Worm (Caenorhabditis elegans): Measurements from ENCODE around the gene T02G5.3.

The T02G5.3 gene

DNA sequence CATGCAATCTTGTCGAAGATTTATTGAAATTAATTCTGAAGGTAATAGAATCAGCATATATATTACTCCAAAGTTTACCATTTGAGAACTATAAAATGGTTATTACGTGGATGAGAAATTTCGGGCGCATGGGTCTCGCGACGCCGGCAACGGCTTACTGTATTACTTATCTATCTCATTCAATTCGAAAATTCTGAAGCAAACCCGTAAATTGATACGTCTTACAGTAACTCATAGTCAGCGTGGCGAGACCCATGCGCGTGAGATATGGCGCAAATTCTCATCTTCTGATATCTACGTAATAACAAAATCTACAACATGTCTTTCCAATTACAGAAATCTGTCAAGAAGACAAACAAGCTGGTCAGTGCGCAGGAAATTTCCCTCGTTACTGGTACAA is 26.3 kb downstream of the T02G5.3 start:
- TF ChIP-seq R02D3.7 (tag; optimal IDR thresholded peaks at IDR 0.05), result no peak
- TF ChIP-seq unc-55 (GFP tag; optimal IDR thresholded peaks at IDR 0.05), result no peak
- TF ChIP-seq elt-1 (tag; optimal IDR thresholded peaks at IDR 0.05), result no peak
- no peak for TF ChIP-seq unc-39 (tag; optimal IDR thresholded peaks at IDR 0.05)
- no peak for TF ChIP-seq sma-9 (GFP tag; optimal IDR thresholded peaks at IDR 0.05)
- no peak for TF ChIP-seq sma-9 (tag; optimal IDR thresholded peaks at IDR 0.05)
- no peak for TF ChIP-seq nhr-6 (tag; optimal IDR thresholded peaks at IDR 0.05)
- no peak for TF ChIP-seq ztf-4 (tag; optimal IDR thresholded peaks at IDR 0.05)
- TF ChIP-seq dmd-4 (tag; optimal IDR thresholded peaks at IDR 0.05), result no peak
- TF ChIP-seq elt-3 (tag; optimal IDR thresholded peaks at IDR 0.05), result no peak
- no peak for TF ChIP-seq nhr-25 (tag; optimal IDR thresholded peaks at IDR 0.05)
- no peak for TF ChIP-seq ceh-16 (tag; optimal IDR thresholded peaks at IDR 0.05)
- TF ChIP-seq mbf-1 (tag; optimal IDR thresholded peaks at IDR 0.05), result no peak
- no peak for TF ChIP-seq nhr-21 (tag; optimal IDR thresholded peaks at IDR 0.05)
- TF ChIP-seq nhr-129 (tag; optimal IDR thresholded peaks at IDR 0.05), result no peak
- no peak for TF ChIP-seq sem-4 (tag; optimal IDR thresholded peaks at IDR 0.05)
- no peak for TF ChIP-seq nhr-77 (tag; optimal IDR thresholded peaks at IDR 0.05)
- TF ChIP-seq blmp-1 (tag; optimal IDR thresholded peaks at IDR 0.05; ENCODE audit: insufficient read depth), result no peak

DNA sequence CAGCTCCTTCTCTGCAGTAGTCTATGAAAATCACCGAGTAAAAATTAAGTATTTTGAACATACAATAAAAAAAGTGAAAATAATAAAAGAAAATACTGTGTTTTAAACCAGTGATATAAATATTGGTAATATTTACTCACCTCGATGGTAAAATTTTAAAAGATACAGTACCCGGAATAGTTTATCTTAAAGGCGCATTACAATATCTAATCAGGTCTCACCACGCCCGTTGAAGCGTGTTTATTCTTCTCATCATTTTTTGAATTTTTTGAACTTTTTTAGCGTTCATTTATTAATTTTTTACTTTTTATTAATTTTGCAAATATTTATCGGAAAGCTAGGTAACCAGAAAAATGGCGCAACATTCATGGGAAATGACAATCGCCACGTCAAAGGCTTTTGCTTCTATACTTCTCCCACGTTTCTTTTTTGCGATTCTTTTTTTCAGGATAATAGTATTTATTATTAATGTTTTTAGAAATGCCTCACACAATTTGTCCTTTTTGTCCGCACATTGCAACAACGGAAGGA is 28.6 kb downstream of the T02G5.3 start, which contains the start of gene F10E7.2:
Gene F10E7.2, plus strand, starts transcription at position 481 of the 531 bp plus-strand sequence.
- TF ChIP-seq nhr-77 (tag; optimal IDR thresholded peaks at IDR 0.05) (no peak), nhr-25 (tag; optimal IDR thresholded peaks at IDR 0.05) (no peak), lin-39 (tag; optimal IDR thresholded peaks at IDR 0.05) (no peak), fos-1 (tag; optimal IDR thresholded peaks at IDR 0.05) (no peak), ceh-16 (tag; optimal IDR thresholded peaks at IDR 0.05) (no peak), crh-2 (tag; optimal IDR thresholded peaks at IDR 0.05) (no peak), unc-39 (tag; optimal IDR thresholded peaks at IDR 0.05) (no peak), blmp-1 (tag; optimal IDR thresholded peaks at IDR 0.05; ENCODE audit: insufficient read depth) (no peak), ceh-82 (tag; optimal IDR thresholded peaks at IDR 0.05) (no peak), nhr-12 (tag; optimal IDR thresholded peaks at IDR 0.05) (no peak), nhr-6 (tag; optimal IDR thresholded peaks at IDR 0.05) (no peak), mbf-1 (tag; optimal IDR thresholded peaks at IDR 0.05) (no peak), nhr-23 (tag; optimal IDR thresholded peaks at IDR 0.05) (no peak), mdl-1 (tag; optimal IDR thresholded peaks at IDR 0.05) (no peak)

DNA sequence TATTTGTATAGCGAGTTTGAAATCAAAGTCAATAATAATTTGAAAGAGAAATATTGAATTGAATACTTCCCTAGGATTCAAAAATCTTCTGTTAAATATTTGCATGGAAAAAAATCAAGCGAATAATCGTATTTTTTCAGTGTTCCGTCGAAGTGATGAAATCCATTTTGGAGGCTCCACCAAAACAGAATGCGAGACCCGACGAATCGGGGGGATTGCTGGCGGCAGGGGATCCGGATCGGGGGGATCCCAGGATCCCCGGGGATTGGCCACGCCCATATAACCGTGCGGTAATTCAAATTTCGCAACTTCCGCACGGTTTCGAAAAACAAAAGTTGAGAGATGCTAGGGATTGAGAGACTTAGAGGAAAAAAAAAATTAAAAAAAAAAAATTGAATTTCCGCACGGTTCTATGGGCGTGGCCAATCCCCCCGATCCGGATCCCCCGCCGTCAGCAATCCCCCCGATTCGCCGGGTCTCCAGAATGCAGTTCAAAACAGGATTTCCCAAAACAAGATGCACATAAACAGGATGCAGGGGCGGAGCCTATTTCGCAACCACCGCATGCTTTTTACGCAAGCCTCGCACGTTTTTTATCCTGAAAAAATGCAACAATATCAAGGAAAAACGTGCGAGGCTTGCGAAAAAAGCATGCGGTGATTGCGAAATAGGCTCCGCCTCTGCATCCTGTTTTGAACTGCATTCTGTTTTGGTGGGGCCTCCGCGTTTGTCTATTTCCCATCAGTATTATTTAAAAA is 29.7 kb downstream of the T02G5.3 start, which contains the start of gene F10E7.11:
Gene F10E7.11, minus strand, starts transcription at position 232 of the 758 bp plus-strand sequence.
- TF ChIP-seq sma-9 (GFP tag; optimal IDR thresholded peaks at IDR 0.05) (peak; percentile 82), sma-9 (tag; optimal IDR thresholded peaks at IDR 0.05) (no peak), ztf-11 (tag; optimal IDR thresholded peaks at IDR 0.05) (no peak), dmd-4 (tag; optimal IDR thresholded peaks at IDR 0.05) (no peak), ceh-82 (tag; optimal IDR thresholded peaks at IDR 0.05) (no peak), peb-1 (tag; optimal IDR thresholded peaks at IDR 0.05) (no peak), nhr-12 (tag; optimal IDR thresholded peaks at IDR 0.05) (no peak), unc-55 (GFP tag; optimal IDR thresholded peaks at IDR 0.05) (peak; percentile 69), nhr-237 (tag; optimal IDR thresholded peaks at IDR 0.05) (no peak), unc-39 (tag; optimal IDR thresholded peaks at IDR 0.05) (no peak), elt-1 (tag; optimal IDR thresholded peaks at IDR 0.05) (no peak), C34F6.9 (tag; optimal IDR thresholded peaks at IDR 0.05) (peak; percentile 20), mab-5 (tag; optimal IDR thresholded peaks at IDR 0.05) (no peak), nhr-6 (tag; optimal IDR thresholded peaks at IDR 0.05) (no peak), F13H6.1 (tag; optimal IDR thresholded peaks at IDR 0.05) (peak; percentile 8), lin-13 (GFP tag; optimal IDR thresholded peaks at IDR 0.05) (no peak), ZK546.5 (tag; optimal IDR thresholded peaks at IDR 0.05) (no peak), ztf-4 (tag; optimal IDR thresholded peaks at IDR 0.05) (no peak), elt-3 (tag; optimal IDR thresholded peaks at IDR 0.05) (no peak), mbf-1 (tag; optimal IDR thresholded peaks at IDR 0.05) (no peak), lsy-2 (tag; optimal IDR thresholded peaks at IDR 0.05) (peak in 1 of 2 experiments; percentile 55), lin-11 (tag; optimal IDR thresholded peaks at IDR 0.05) (no peak)

DNA sequence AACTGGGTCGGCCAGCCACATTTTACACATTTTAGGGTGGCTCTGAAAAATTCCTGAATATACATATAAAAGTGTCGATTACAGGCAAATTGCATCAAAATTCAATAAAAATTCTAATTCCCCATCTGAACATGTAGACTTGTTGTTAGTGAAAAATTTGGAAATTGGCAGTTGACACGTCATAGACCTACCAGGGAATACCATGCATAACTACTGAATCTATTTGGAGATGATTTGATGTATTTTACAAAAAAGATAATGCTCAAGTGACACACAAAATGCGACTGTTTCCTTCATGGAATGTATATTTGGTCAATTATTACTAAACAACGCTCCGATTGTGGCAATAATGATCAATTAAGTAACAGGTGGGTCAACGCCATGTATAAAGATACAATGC is 33.3 kb downstream of the T02G5.3 start, which contains the start of gene F10E7.1:
Gene F10E7.1, plus strand, starts transcription at position 301 of the 400 bp plus-strand sequence.
- TF ChIP-seq nhr-237 (tag; optimal IDR thresholded peaks at IDR 0.05) (no peak), egl-27 (tag; optimal IDR thresholded peaks at IDR 0.05) (no peak), R02D3.7 (tag; optimal IDR thresholded peaks at IDR 0.05) (no peak), zag-1 (tag; optimal IDR thresholded peaks at IDR 0.05) (no peak), nhr-77 (tag; optimal IDR thresholded peaks at IDR 0.05) (no peak), lin-11 (tag; optimal IDR thresholded peaks at IDR 0.05) (no peak), C34F6.9 (tag; optimal IDR thresholded peaks at IDR 0.05) (no peak), ceh-16 (tag; optimal IDR thresholded peaks at IDR 0.05) (no peak), crh-2 (tag; optimal IDR thresholded peaks at IDR 0.05) (no peak), Y55F3AM.14 (GFP tag; optimal IDR thresholded peaks at IDR 0.05) (no peak), unc-62 (GFP tag; optimal IDR thresholded peaks at IDR 0.05) (no peak), blmp-1 (tag; optimal IDR thresholded peaks at IDR 0.05; ENCODE audit: insufficient read depth) (no peak), mab-5 (tag; optimal IDR thresholded peaks at IDR 0.05) (no peak), nhr-21 (tag; optimal IDR thresholded peaks at IDR 0.05) (no peak), sma-9 (GFP tag; optimal IDR thresholded peaks at IDR 0.05) (no peak), sma-9 (tag; optimal IDR thresholded peaks at IDR 0.05) (no peak), unc-39 (tag; optimal IDR thresholded peaks at IDR 0.05) (no peak), peb-1 (tag; optimal IDR thresholded peaks at IDR 0.05) (no peak), ztf-4 (tag; optimal IDR thresholded peaks at IDR 0.05) (no peak), aly-2 (tag; optimal IDR thresholded peaks at IDR 0.05) (no peak)
